Worm (Caenorhabditis elegans) whole organism, mixed stage, embryonic: ENCODE measurements around the gene natc-1.

ENCODE experiments used
- flh-1 ChIP-seq: fragments of 200-800 bp; sonication (Bioruptor generic); optimal IDR thresholded peaks from 2 replicates; lab custom pipeline; 2018; ENCODE audit warnings: mild to moderate bottlenecking, missing genetic modification characterization, moderate library complexity, missing compliant biosample characterization
- nhr-28 ChIP-seq: fragments of 150-350 bp; optimal IDR thresholded peaks from 2 replicates; lab custom pipeline; 2014; ENCODE audit warnings: missing biosample characterization, missing genetic modification characterization
- sptf-1 ChIP-seq: sonication (generic microtip); optimal IDR thresholded peaks from 2 replicates; lab custom pipeline; 2017; ENCODE audit warnings: mild to moderate bottlenecking, missing genetic modification characterization, moderate library complexity, missing compliant biosample characterization
- ztf-11 ChIP-seq: fragments of 150-350 bp; optimal IDR thresholded peaks from 2 replicates; lab custom pipeline; 2014; ENCODE audit warnings: missing biosample characterization, missing genetic modification characterization

ce11 chrV:8507324-8507723, 45.2 kb downstream of the natc-1 start, which contains the start of gene ZK994.6:
- no peak for TF ChIP-seq ztf-11
- TF ChIP-seq flh-1 (GFP tag; lab: Kevin White, UChicago), result no peak
- TF ChIP-seq sptf-1 (tag; lab: Kevin White, UChicago), result no peak
- TF ChIP-seq nhr-28, result no peak
